Fruit fly (Drosophila melanogaster) whole organism, adult: ENCODE data around the gene Cpr5C.

ENCODE experiments used
- CG11617 ChIP-seq: fragments of 200-800 bp; sonication (Bioruptor generic); optimal IDR thresholded peaks from 2 replicates; lab custom pipeline; 2017; ENCODE audit warnings: mild to moderate bottlenecking, missing biosample characterization, missing genetic modification reagents, missing genetic modification characterization
- CG12768 ChIP-seq: fragments of 200-800 bp; sonication (Bioruptor generic); optimal IDR thresholded peaks from 2 replicates; lab custom pipeline; 2017; ENCODE audit warnings: missing biosample characterization, missing genetic modification characterization, mild to moderate bottlenecking, moderate library complexity, missing genetic modification reagents
- CG14711 ChIP-seq: fragments of 200-800 bp; sonication (Bioruptor generic); optimal IDR thresholded peaks from 2 replicates; lab custom pipeline; 2018; ENCODE audit warnings: missing biosample characterization, mild to moderate bottlenecking, missing genetic modification characterization, moderate library complexity
- CG1620 ChIP-seq: fragments of 200-800 bp; sonication (Bioruptor generic); optimal IDR thresholded peaks from 2 replicates; lab custom pipeline; 2016; ENCODE audit warnings: missing biosample characterization, missing genetic modification characterization
- CG33017 ChIP-seq: fragments of 200-800 bp; sonication (Bioruptor generic); optimal IDR thresholded peaks from 2 replicates; lab custom pipeline; 2018; ENCODE audit warnings: missing biosample characterization, mild to moderate bottlenecking, missing genetic modification characterization, moderate library complexity
- CG5204 ChIP-seq: fragments of 200-800 bp; sonication (Bioruptor generic); optimal IDR thresholded peaks from 2 replicates; lab custom pipeline; 2016; ENCODE audit warnings: missing biosample characterization, missing genetic modification characterization
- CG7045 ChIP-seq: fragments of 200-800 bp; sonication (Bioruptor generic); optimal IDR thresholded peaks from 2 replicates; lab custom pipeline; 2017; ENCODE audit warnings: missing biosample characterization, mild to moderate bottlenecking, missing genetic modification characterization
- CG7101 ChIP-seq: fragments of 200-800 bp; sonication (Bioruptor generic); optimal IDR thresholded peaks from 2 replicates; lab custom pipeline; 2018; ENCODE audit warnings: missing biosample characterization, mild to moderate bottlenecking, missing genetic modification characterization, moderate library complexity
- Clk ChIP-seq: fragments of 200-800 bp; sonication (Bioruptor generic); optimal IDR thresholded peaks from 2 replicates; lab custom pipeline; 2017; ENCODE audit warnings: missing biosample characterization, missing genetic modification characterization
- Crg-1 ChIP-seq: fragments of 200-800 bp; sonication (Bioruptor generic); optimal IDR thresholded peaks from 2 replicates; lab custom pipeline; 2016; ENCODE audit warnings: missing biosample characterization, missing genetic modification characterization
- Hr96 ChIP-seq: fragments of 200-800 bp; sonication (Bioruptor generic); optimal IDR thresholded peaks from 2 replicates; lab custom pipeline; 2016; ENCODE audit warnings: missing biosample characterization, missing genetic modification characterization
- Mnt ChIP-seq: fragments of 200-800 bp; sonication (Bioruptor generic); optimal IDR thresholded peaks from 2 replicates; lab custom pipeline; 2016; ENCODE audit warnings: missing biosample characterization, mild to moderate bottlenecking, missing genetic modification characterization
- bab1 ChIP-seq: fragments of 200-800 bp; sonication (Bioruptor generic); optimal IDR thresholded peaks from 3 replicates; lab custom pipeline; 2019; ENCODE audit warnings: missing biosample characterization, mild to moderate bottlenecking, missing genetic modification characterization, moderate library complexity
- cic ChIP-seq: fragments of 200-800 bp; sonication (Bioruptor generic); optimal IDR thresholded peaks from 2 replicates; lab custom pipeline; 2017; ENCODE audit warnings: missing biosample characterization, mild to moderate bottlenecking, missing genetic modification characterization, moderate library complexity
- cnc ChIP-seq, 2 experiments: fragments of >200 bp; optimal IDR thresholded peaks; 2 replicates each; lab custom pipeline; 2017
- kay ChIP-seq: fragments of 200-800 bp; sonication (Bioruptor generic); peaks from one replicate; lab custom pipeline; 2016; ENCODE audit warnings: missing biosample characterization, missing genetic modification characterization, borderline replicate concordance
- ovo ChIP-seq: fragments of 200-800 bp; sonication (Bioruptor generic); optimal IDR thresholded peaks from 2 replicates; lab custom pipeline; 2016; ENCODE audit warnings: missing biosample characterization, missing genetic modification characterization
- pad ChIP-seq: fragments of 200-800 bp; sonication (Bioruptor generic); optimal IDR thresholded peaks from 3 replicates; lab custom pipeline; 2017; ENCODE audit warnings: missing biosample characterization, missing genetic modification characterization, mild to moderate bottlenecking, moderate library complexity, missing genetic modification reagents
- tj ChIP-seq: fragments of 200-800 bp; sonication (Bioruptor generic); optimal IDR thresholded peaks from 3 replicates; lab custom pipeline; 2017; ENCODE audit warnings: missing biosample characterization, mild to moderate bottlenecking, missing genetic modification characterization, moderate library complexity
- toe ChIP-seq: fragments of 200-800 bp; sonication (Bioruptor generic); optimal IDR thresholded peaks from 2 replicates; lab custom pipeline; 2016; ENCODE audit warnings: missing biosample characterization, missing genetic modification characterization

Cpr5C gene

dm6 chrX:5818428-5818827 is 14.0 kb downstream of the Cpr5C start, which contains the start of gene CG15765:
CG15765 (plus strand) TSS chrX:5818559.
- no peak for TF ChIP-seq Mnt (GFP tag; lab: Kevin White, UChicago)
- TF ChIP-seq CG12768 (GFP tag; lab: Kevin White, UChicago) = no peak
- no peak for TF ChIP-seq CG11617
- TF ChIP-seq tj = no peak
- no peak for TF ChIP-seq CG33017 (tag; lab: Kevin White, UChicago)
- TF ChIP-seq kay = no peak
- no peak for TF ChIP-seq CG5204 (GFP tag; lab: Kevin White, UChicago)
- no peak for TF ChIP-seq cic (GFP tag; lab: Kevin White, UChicago)
- TF ChIP-seq toe (GFP tag; lab: Kevin White, UChicago) = no peak
- TF ChIP-seq CG7101 (tag; lab: Kevin White, UChicago) = no peak
- TF ChIP-seq CG14711 (tag; lab: Kevin White, UChicago) = no peak
- TF ChIP-seq Clk (GFP tag; lab: Kevin White, UChicago) = no peak
- TF ChIP-seq ovo (GFP tag; lab: Kevin White, UChicago) = no peak

dm6 chrX:5819972-5820371 is 15.5 kb downstream of the Cpr5C start:
- no peak for TF ChIP-seq CG1620 (GFP tag; lab: Kevin White, UChicago)
- no peak for TF ChIP-seq ovo (GFP tag; lab: Kevin White, UChicago)
- no peak for TF ChIP-seq CG33017 (tag; lab: Kevin White, UChicago)
- TF ChIP-seq toe (GFP tag; lab: Kevin White, UChicago) = no peak
- TF ChIP-seq CG14711 (tag; lab: Kevin White, UChicago) = no peak
- TF ChIP-seq cic (GFP tag; lab: Kevin White, UChicago) = no peak
- no peak for TF ChIP-seq pad (GFP tag; lab: Kevin White, UChicago)
- TF ChIP-seq cnc (optimal IDR thresholded peaks at IDR 0.05; lab: Kevin White, UChicago) = no peak
- TF ChIP-seq CG5204 (GFP tag; lab: Kevin White, UChicago) = no peak
- TF ChIP-seq CG11617 = no peak
- no peak for TF ChIP-seq CG7045 (GFP tag; lab: Kevin White, UChicago)
- no peak for TF ChIP-seq bab1
- no peak for TF ChIP-seq Clk (GFP tag; lab: Kevin White, UChicago)
- no peak for TF ChIP-seq Crg-1

dm6 chrX:5839737-5840136 is 35.3 kb downstream of the Cpr5C start:
- TF ChIP-seq CG7101 (tag; lab: Kevin White, UChicago) (no peak), CG7045 (GFP tag; lab: Kevin White, UChicago) (no peak), Clk (GFP tag; lab: Kevin White, UChicago) (no peak), bab1 (no peak), CG12768 (GFP tag; lab: Kevin White, UChicago) (no peak), toe (GFP tag; lab: Kevin White, UChicago) (no peak)

dm6 chrX:5844980-5845379 is 40.5 kb downstream of the Cpr5C start, which contains the start of gene CG12729:
CG12729 (plus strand) TSS chrX:5845280.
- TF ChIP-seq CG7045 (GFP tag; lab: Kevin White, UChicago) = no peak
- no peak for TF ChIP-seq Hr96 (GFP tag; lab: Kevin White, UChicago)
- TF ChIP-seq Mnt (GFP tag; lab: Kevin White, UChicago) = no peak
- TF ChIP-seq Clk (GFP tag; lab: Kevin White, UChicago) = no peak
- TF ChIP-seq cic (GFP tag; lab: Kevin White, UChicago) = no peak
- no peak for TF ChIP-seq pad (GFP tag; lab: Kevin White, UChicago)
- TF ChIP-seq cnc (optimal IDR thresholded peaks at IDR 0.05; lab: Kevin White, UChicago) = no peak
- TF ChIP-seq Crg-1 = no peak
- no peak for TF ChIP-seq CG14711 (tag; lab: Kevin White, UChicago)
- no peak for TF ChIP-seq toe (GFP tag; lab: Kevin White, UChicago)
- TF ChIP-seq CG33017 (tag; lab: Kevin White, UChicago) = no peak
- TF ChIP-seq bab1 = no peak
- no peak for TF ChIP-seq CG11617
- no peak for TF ChIP-seq tj
- no peak for TF ChIP-seq CG12768 (GFP tag; lab: Kevin White, UChicago)

dm6 chrX:5847544-5847943 is 43.1 kb downstream of the Cpr5C start:
- TF ChIP-seq CG5204 (GFP tag; lab: Kevin White, UChicago) (no peak), CG1620 (GFP tag; lab: Kevin White, UChicago) (no peak), Crg-1 (no peak), kay (no peak), cic (GFP tag; lab: Kevin White, UChicago) (no peak), Clk (GFP tag; lab: Kevin White, UChicago) (no peak), tj (no peak), Mnt (GFP tag; lab: Kevin White, UChicago) (no peak), CG33017 (tag; lab: Kevin White, UChicago) (no peak), CG12768 (GFP tag; lab: Kevin White, UChicago) (no peak), CG11617 (no peak), CG7101 (tag; lab: Kevin White, UChicago) (no peak), pad (GFP tag; lab: Kevin White, UChicago) (no peak), Hr96 (GFP tag; lab: Kevin White, UChicago) (no peak)

dm6 chrX:5852677-5853076 is 48.2 kb downstream of the Cpr5C start:
- TF ChIP-seq CG11617 = no peak
- TF ChIP-seq CG33017 (tag; lab: Kevin White, UChicago) = no peak
- no peak for TF ChIP-seq CG7101 (tag; lab: Kevin White, UChicago)

- no peak for TF ChIP-seq CG7045 (GFP tag; lab: Kevin White, UChicago)
- no peak for TF ChIP-seq cic (GFP tag; lab: Kevin White, UChicago)
Measured at dm6 chrX:5853461-5853860, 49.0 kb downstream of the Cpr5C start, which contains the start of gene CG43136. CG43136 (plus strand) TSS chrX:5853761.
